Worm (Caenorhabditis elegans): ENCODE data around the gene Y49A3A.3.
A peak's percentile ranks its signal among the peaks of the same experiment; 100 is the strongest.

Gene Y49A3A.3

ce11 chrV:14350949-14351348, 3.3 kb upstream of the Y49A3A.3 start (continued):
- TF ChIP-seq lin-39 (tag; optimal IDR thresholded peaks at IDR 0.05), result no peak
- no peak for TF ChIP-seq dmd-8 (GFP tag; IDR thresholded peaks at IDR 0.05)
- TF ChIP-seq mdl-1 (tag; optimal IDR thresholded peaks at IDR 0.05), result peak; percentile 23 to 70
- no peak for TF ChIP-seq ceh-62 (tag; optimal IDR thresholded peaks at IDR 0.05)
- peak; percentile 76; the same call in 1 of the 2 replicates for TF ChIP-seq ceh-20 (GFP tag; IDR thresholded peaks at IDR 0.05)
- TF ChIP-seq zfp-2 (tag; optimal IDR thresholded peaks at IDR 0.05), result peak; percentile 15
- no peak for TF ChIP-seq ceh-28 (tag; optimal IDR thresholded peaks at IDR 0.05)
- no peak for TF ChIP-seq gei-8 (GFP tag; optimal IDR thresholded peaks at IDR 0.05)
- no peak for TF ChIP-seq egl-27 (tag; optimal IDR thresholded peaks at IDR 0.05)
- TF ChIP-seq F37D6.2 (tag; optimal IDR thresholded peaks at IDR 0.05), result peak; percentile 22
- TF ChIP-seq lin-29 (GFP tag; IDR thresholded peaks at IDR 0.05), result 0 out of 2 replicates have a peak, but pooled peaks have one; percentile 24
- no peak for TF ChIP-seq attf-4 (tag; optimal IDR thresholded peaks at IDR 0.05)
- no peak for TF ChIP-seq ZK546.5 (tag; optimal IDR thresholded peaks at IDR 0.05)
- TF ChIP-seq nhr-76 (tag; optimal IDR thresholded peaks at IDR 0.05), result no peak
- peak; percentile 91 for TF ChIP-seq hmg-1.1 (GFP tag; IDR thresholded peaks at IDR 0.05)
- TF ChIP-seq mxl-2 (GFP tag; conservative IDR thresholded peaks at IDR 0.05), result no peak
- peak; percentile 23 for TF ChIP-seq duxl-1 (tag; optimal IDR thresholded peaks at IDR 0.05; ENCODE audit: poor library complexity)
- TF ChIP-seq mxl-3 (GFP tag; optimal IDR thresholded peaks at IDR 0.05), result peak; percentile 96
- TF ChIP-seq jun-1 (tag; optimal IDR thresholded peaks at IDR 0.05), result peak; percentile 40
- no peak for TF ChIP-seq F26F4.8 (GFP tag; conservative IDR thresholded peaks at IDR 0.05)
- TF ChIP-seq sdz-12 (GFP tag; optimal IDR thresholded peaks at IDR 0.05), result no peak
- no peak for TF ChIP-seq ZK337.2 (GFP tag; IDR thresholded peaks at IDR 0.05)
- TF ChIP-seq lin-15B (tag; optimal IDR thresholded peaks at IDR 0.05), result no peak
- no peak for TF ChIP-seq fos-1 (tag; optimal IDR thresholded peaks at IDR 0.05)
- TF ChIP-seq lsy-2 (tag; optimal IDR thresholded peaks at IDR 0.05), result peak; percentile 67 to 81
- peak; percentile 21; the same call in 1 of the 2 replicates for TF ChIP-seq ceh-44 (GFP tag; IDR thresholded peaks at IDR 0.05)
- 0 out of 2 replicates have a peak, but pooled peaks have one; percentile 40 for TF ChIP-seq nhr-41 (GFP tag; IDR thresholded peaks at IDR 0.05)
- peak; percentile 4 for TF ChIP-seq nhr-25 (tag; optimal IDR thresholded peaks at IDR 0.05; ENCODE audit: borderline replicate concordance, insufficient read depth)
- TF ChIP-seq T20F7.1 (GFP tag; optimal IDR thresholded peaks at IDR 0.05), result peak; percentile 75
- TF ChIP-seq spr-3 (GFP tag; optimal IDR thresholded peaks at IDR 0.05), result no peak
- TF ChIP-seq egl-43 (GFP tag; IDR thresholded peaks at IDR 0.05), result peak; percentile 86
- TF ChIP-seq nhr-6 (tag; optimal IDR thresholded peaks at IDR 0.05), result peak; percentile 98
- TF ChIP-seq hif-1 (tag; optimal IDR thresholded peaks at IDR 0.05), result peak in 1 of 2 experiments; percentile 70
- no peak for TF ChIP-seq ztf-11 (tag; optimal IDR thresholded peaks at IDR 0.05)
- TF ChIP-seq R02D3.7 (tag; optimal IDR thresholded peaks at IDR 0.05), result no peak

- TF ChIP-seq ceh-62 (tag; optimal IDR thresholded peaks at IDR 0.05), result no peak
- TF ChIP-seq unc-62 (GFP tag; optimal IDR thresholded peaks at IDR 0.05 in 1 of 2), result peak in 1 of 2 experiments; percentile 72
- no peak for TF ChIP-seq unc-62 (tag; optimal IDR thresholded peaks at IDR 0.05)
- no peak for TF ChIP-seq unc-39 (tag; optimal IDR thresholded peaks at IDR 0.05)
- no peak for TF ChIP-seq nhr-28 (tag; optimal IDR thresholded peaks at IDR 0.05)
Measured at ce11 chrV:14351629-14352028, 2.6 kb upstream of the Y49A3A.3 start, which contains the start of gene vha-13. Gene vha-13, plus strand, starts transcription at chrV:14351709.

ce11 chrV:14352032-14352431, 2.2 kb upstream of the Y49A3A.3 start:
- peak; percentile 56 for TF ChIP-seq set-16 (GFP tag; IDR thresholded peaks at IDR 0.05)
- TF ChIP-seq mxl-3 (GFP tag; optimal IDR thresholded peaks at IDR 0.05), result peak; percentile 5
- no peak for TF ChIP-seq rbr-2 (tag; optimal IDR thresholded peaks at IDR 0.05)
- TF ChIP-seq ceh-62 (tag; optimal IDR thresholded peaks at IDR 0.05), result no peak
- TF ChIP-seq aha-1 (tag), result peak; percentile 81

Measured in whole organism, L4 larva.